Fruit fly (Drosophila melanogaster): ENCODE measurements around the gene g.

DNA sequence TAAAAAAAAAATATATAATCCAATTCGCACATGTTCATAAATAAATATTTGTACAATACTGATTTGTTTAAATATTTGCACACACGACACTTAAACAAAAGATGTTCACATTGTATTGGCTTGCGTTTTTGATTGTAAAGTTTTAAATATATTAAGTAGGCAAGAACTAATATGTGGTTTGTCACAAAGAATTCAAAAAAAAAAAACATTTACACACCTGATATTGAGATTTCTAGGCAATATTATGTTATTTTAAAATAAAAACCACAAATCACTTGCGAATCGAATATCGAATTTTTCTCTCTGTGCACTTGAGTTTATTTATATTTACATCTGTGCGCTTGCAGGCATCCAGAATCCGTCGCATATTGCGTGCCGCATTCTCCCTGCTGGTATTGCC lies 56.5 kb downstream of the g start:
- TF ChIP-seq Clk (GFP tag; optimal IDR thresholded peaks at IDR 0.05) (no peak), CG14711 (tag; optimal IDR thresholded peaks at IDR 0.05) (peak; percentile 61), cnc (optimal IDR thresholded peaks at IDR 0.05) (no peak), CG33017 (tag; optimal IDR thresholded peaks at IDR 0.05) (peak; percentile 56), cic (GFP tag; optimal IDR thresholded peaks at IDR 0.05) (no peak), Crg-1 (GFP tag; optimal IDR thresholded peaks at IDR 0.05) (no peak)
